Worm (Caenorhabditis elegans) whole organism, L4/young adult: ENCODE data around the gene Y57G11C.51.
A peak's percentile ranks its signal among the peaks of the same experiment; 100 is the strongest.

Source experiments
- W03F9.2 ChIP-seq: fragments of 150-350 bp; optimal IDR thresholded peaks from 2 replicates; lab custom pipeline; 2014; ENCODE audit warnings: missing biosample characterization, missing genetic modification characterization
- dao-5 ChIP-seq: sonication (generic microtip); optimal IDR thresholded peaks from 2 replicates; lab custom pipeline; 2016; ENCODE audit warnings: missing genotype, missing genetic modification characterization, moderate library complexity, missing compliant biosample characterization
- him-1 ChIP-seq: sonication (generic microtip); optimal IDR thresholded peaks from 2 replicates; lab custom pipeline; 2016; ENCODE audit warnings: missing genotype, missing genetic modification reagents, missing genetic modification characterization, missing compliant biosample characterization

Gene Y57G11C.51

ce11 chrIV:14786374-14787136 is 12.2 kb upstream of the Y57G11C.51 start, which contains the start of gene melo-1:
Gene melo-1 (plus strand): TSS chrIV:14787031.
- TF ChIP-seq him-1 (tag; lab: Kevin White, UChicago): peak; percentile 44
- TF ChIP-seq W03F9.2 (tag; lab: Kevin White, UChicago): no peak

ce11 chrIV:14784481-14784880 is 10.1 kb upstream of the Y57G11C.51 start, which contains the start of gene nlp-56:
Gene nlp-56 (minus strand): TSS chrIV:14784737.
- TF ChIP-seq dao-5 (tag; lab: Kevin White, UChicago) (no peak), him-1 (tag; lab: Kevin White, UChicago) (no peak), W03F9.2 (tag; lab: Kevin White, UChicago) (no peak)

- TF ChIP-seq dao-5 (tag; lab: Kevin White, UChicago) (no peak), him-1 (tag; lab: Kevin White, UChicago) (no peak), W03F9.2 (tag; lab: Kevin White, UChicago) (no peak)
Measured at ce11 chrIV:14782211-14782610, 7.9 kb upstream of the Y57G11C.51 start, which contains the start of gene Y57G11C.1130. Gene Y57G11C.1130 (plus strand): TSS chrIV:14782511.

- TF ChIP-seq him-1 (tag; lab: Kevin White, UChicago) (no peak), dao-5 (tag; lab: Kevin White, UChicago) (no peak), W03F9.2 (tag; lab: Kevin White, UChicago) (no peak)
Measured at ce11 chrIV:14781537-14781936, 7.2 kb upstream of the Y57G11C.51 start, which contains the start of gene Y57G11C.8. Gene Y57G11C.8 (plus strand): TSS chrIV:14781837.

ce11 chrIV:14773280-14774071 is 878 bp downstream of the Y57G11C.51 start, which contains the start of gene Y57G11C.36:
Gene Y57G11C.36 (minus strand): TSS chrIV:14773781.
- TF ChIP-seq dao-5 (tag; lab: Kevin White, UChicago): no peak
- no peak for TF ChIP-seq W03F9.2 (tag; lab: Kevin White, UChicago)
- TF ChIP-seq him-1 (tag; lab: Kevin White, UChicago): no peak

ce11 chrIV:14771325-14771724 is 3.0 kb downstream of the Y57G11C.51 start, which contains the start of gene degl-1:
Gene degl-1 (minus strand): TSS chrIV:14771425.
- no peak for TF ChIP-seq dao-5 (tag; lab: Kevin White, UChicago)
- no peak for TF ChIP-seq W03F9.2 (tag; lab: Kevin White, UChicago)
- no peak for TF ChIP-seq him-1 (tag; lab: Kevin White, UChicago)

- TF ChIP-seq him-1 (tag; lab: Kevin White, UChicago) (no peak), dao-5 (tag; lab: Kevin White, UChicago) (no peak), W03F9.2 (tag; lab: Kevin White, UChicago) (no peak)
Measured at ce11 chrIV:14770663-14771062, 3.7 kb downstream of the Y57G11C.51 start.

- TF ChIP-seq W03F9.2 (tag; lab: Kevin White, UChicago) (no peak), dao-5 (tag; lab: Kevin White, UChicago) (no peak), him-1 (tag; lab: Kevin White, UChicago) (no peak)
Measured at ce11 chrIV:14769218-14769835, 5.0 kb downstream of the Y57G11C.51 start, which contains the start of gene Y57G11C.43. Gene Y57G11C.43 (plus strand): TSS chrIV:14769441.

ce11 chrIV:14767693-14768251 is 6.6 kb downstream of the Y57G11C.51 start, which contains the start of the genes mrps-7 and Y57G11C.3:
Gene mrps-7 (minus strand): TSS chrIV:14767730.
Gene Y57G11C.3 (plus strand): TSS chrIV:14768201.
- TF ChIP-seq dao-5 (tag; lab: Kevin White, UChicago) (no peak), W03F9.2 (tag; lab: Kevin White, UChicago) (peak; percentile 89), him-1 (tag; lab: Kevin White, UChicago) (peak; percentile 41)

- TF ChIP-seq dao-5 (tag; lab: Kevin White, UChicago): no peak
- no peak for TF ChIP-seq him-1 (tag; lab: Kevin White, UChicago)
- no peak for TF ChIP-seq W03F9.2 (tag; lab: Kevin White, UChicago)
Measured at ce11 chrIV:14766382-14766781, 8.0 kb downstream of the Y57G11C.51 start, which contains the start of gene vti-1. Gene vti-1 (minus strand): TSS chrIV:14766665.

- TF ChIP-seq dao-5 (tag; lab: Kevin White, UChicago) (no peak), him-1 (tag; lab: Kevin White, UChicago) (no peak), W03F9.2 (tag; lab: Kevin White, UChicago) (no peak)
Measured at ce11 chrIV:14765336-14765735, 9.0 kb downstream of the Y57G11C.51 start, which contains the start of gene Y57G11C.5. Gene Y57G11C.5 (minus strand): TSS chrIV:14765436.

- TF ChIP-seq W03F9.2 (tag; lab: Kevin White, UChicago) (peak; percentile 33), dao-5 (tag; lab: Kevin White, UChicago) (no peak), him-1 (tag; lab: Kevin White, UChicago) (no peak)
Measured at ce11 chrIV:14764719-14765173, 9.6 kb downstream of the Y57G11C.51 start.
